Fruit fly (Drosophila melanogaster): ENCODE measurements around the gene Alg10.

The Alg10 gene

DNA sequence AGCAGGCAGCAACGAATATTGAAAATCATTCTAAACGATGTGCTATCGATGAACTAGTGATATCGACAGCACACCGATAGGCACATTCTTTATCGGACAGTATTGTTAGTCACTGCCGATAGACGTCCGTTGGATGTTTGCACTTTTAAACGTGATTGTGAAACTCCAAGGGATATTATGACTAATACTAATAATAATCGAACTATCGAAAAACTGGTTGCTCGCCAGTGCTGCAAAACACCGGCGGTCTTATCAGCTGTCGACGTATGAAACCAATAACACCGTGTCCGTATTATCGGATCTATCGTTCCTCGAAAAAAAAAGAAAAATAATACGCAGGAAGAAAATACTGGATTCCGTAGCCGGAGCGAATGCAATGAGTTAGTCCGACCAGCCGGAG, 45.7 kb downstream of the Alg10 start, which contains the start of the genes Ube3a and CG7600 (continued):
- peak; percentile 15 for TF ChIP-seq tap (tag; optimal IDR thresholded peaks at IDR 0.05)
- peak; percentile 2 for TF ChIP-seq run (tag; optimal IDR thresholded peaks at IDR 0.05)
- TF ChIP-seq CG17612 (GFP tag; IDR thresholded peaks at IDR 0.05) = no peak
- no peak for TF ChIP-seq CG4328 (GFP tag; optimal IDR thresholded peaks at IDR 0.05)
- TF ChIP-seq sima (GFP tag; optimal IDR thresholded peaks at IDR 0.05) = no peak
- peak; percentile 23 for TF ChIP-seq CG6683 (GFP tag; optimal IDR thresholded peaks at IDR 0.05)
- no peak for TF ChIP-seq dysf (GFP tag; IDR thresholded peaks at IDR 0.05)
- TF ChIP-seq CG17829 (tag; optimal IDR thresholded peaks at IDR 0.05) = peak; percentile 69
- peak; percentile 73 for TF ChIP-seq CG34376 (GFP tag; optimal IDR thresholded peaks at IDR 0.05)
- TF ChIP-seq sens-2 (GFP tag; IDR thresholded peaks at IDR 0.05) = no peak
- TF ChIP-seq da (GFP tag; optimal IDR thresholded peaks at IDR 0.05) = no peak
- peak; percentile 33 for TF ChIP-seq CG18262 (tag; optimal IDR thresholded peaks at IDR 0.05)
- TF ChIP-seq sisA (GFP tag; IDR thresholded peaks at IDR 0.05) = no peak
- TF ChIP-seq Nf-YC (tag; optimal IDR thresholded peaks at IDR 0.05) = peak; percentile 54
- TF ChIP-seq ssp (GFP tag; IDR thresholded peaks at IDR 0.05) = peak; percentile 38; the same call in 1 of the 2 replicates
- TF ChIP-seq gcm (GFP tag; optimal IDR thresholded peaks at IDR 0.05) = peak; percentile 2
- TF ChIP-seq CG10565 (GFP tag; optimal IDR thresholded peaks at IDR 0.05) = no peak
- no peak for TF ChIP-seq bowl (GFP tag; IDR thresholded peaks at IDR 0.05)
- peak in 1 of 2 experiments; percentile 83 for TF ChIP-seq Pdp1 (GFP tag; optimal IDR thresholded peaks at IDR 0.05)
- TF ChIP-seq nmo (GFP tag; optimal IDR thresholded peaks at IDR 0.05) = peak; percentile 66
- TF ChIP-seq CG31441 (GFP tag; IDR thresholded peaks at IDR 0.05) = peak; percentile 49; the same call in 1 of the 2 replicates
- TF ChIP-seq CG14441 (GFP tag; IDR thresholded peaks at IDR 0.05) = no peak
- TF ChIP-seq CG12942 (GFP tag; optimal IDR thresholded peaks at IDR 0.05) = no peak
- TF ChIP-seq Dek (tag; optimal IDR thresholded peaks at IDR 0.05) = no peak
- no peak for TF ChIP-seq cato (GFP tag; optimal IDR thresholded peaks at IDR 0.05; ENCODE audit: borderline replicate concordance)
- TF ChIP-seq CG2875 (GFP tag; optimal IDR thresholded peaks at IDR 0.05) = no peak
- no peak for TF ChIP-seq maf-S (GFP tag; optimal IDR thresholded peaks at IDR 0.05)
- no peak for TF ChIP-seq Usf (GFP tag; optimal IDR thresholded peaks at IDR 0.05)
- no peak for TF ChIP-seq Max (GFP tag; optimal IDR thresholded peaks at IDR 0.05)
- peak; percentile 55 for TF ChIP-seq CG33557 (GFP tag; optimal IDR thresholded peaks at IDR 0.05)
- TF ChIP-seq Dbx (GFP tag; IDR thresholded peaks at IDR 0.05) = peak; percentile 66; the same call in 2 of the 3 replicates
- TF ChIP-seq CG4820 (GFP tag; optimal IDR thresholded peaks at IDR 0.05) = peak; percentile 2
- TF ChIP-seq Sox102F (GFP tag; optimal IDR thresholded peaks at IDR 0.05) = no peak
- no peak for TF ChIP-seq ab (GFP tag; optimal IDR thresholded peaks at IDR 0.05)
- TF ChIP-seq CG7745 (tag; optimal IDR thresholded peaks at IDR 0.05) = no peak
- TF ChIP-seq tgo (GFP tag; IDR thresholded peaks at IDR 0.05) = no peak
- peak; percentile 51; the same call in 1 of the 2 replicates for TF ChIP-seq Xrp1 (GFP tag; IDR thresholded peaks at IDR 0.05)
- peak; percentile 86 for TF ChIP-seq YL-1 (GFP tag; optimal IDR thresholded peaks at IDR 0.05)
- no peak for TF ChIP-seq rib (GFP tag; IDR thresholded peaks at IDR 0.05)
- TF ChIP-seq dmrt11E (tag; optimal IDR thresholded peaks at IDR 0.05) = peak; percentile 11
- peak; percentile 63 for TF ChIP-seq GATAe (GFP tag; conservative IDR thresholded peaks at IDR 0.05)
- peak; percentile 66 for TF ChIP-seq sug (tag; optimal IDR thresholded peaks at IDR 0.05)
- TF ChIP-seq CG12071 (GFP tag; optimal IDR thresholded peaks at IDR 0.05) = peak; percentile 7
- peak; percentile 62 for TF ChIP-seq CG7987 (GFP tag; optimal IDR thresholded peaks at IDR 0.05)
- no peak for TF ChIP-seq Camta (GFP tag; optimal IDR thresholded peaks at IDR 0.05)
- no peak for TF ChIP-seq CG14014 (GFP tag; IDR thresholded peaks at IDR 0.05)
- peak; percentile 28 for TF ChIP-seq Hand (GFP tag; optimal IDR thresholded peaks at IDR 0.05)
- no peak for TF ChIP-seq CG18011 (GFP tag; optimal IDR thresholded peaks at IDR 0.05)
- peak; percentile 74 for TF ChIP-seq CG17186 (GFP tag; optimal IDR thresholded peaks at IDR 0.05)
- no peak for TF ChIP-seq CG15696 (tag; optimal IDR thresholded peaks at IDR 0.05)
- no peak for TF ChIP-seq pita (GFP tag; optimal IDR thresholded peaks at IDR 0.05)

All from whole organism, embryonic.